Fruit fly (Drosophila melanogaster) whole organism, embryonic: ENCODE measurements around the gene RpS7.
A peak's percentile ranks its signal among the peaks of the same experiment; 100 is the strongest.

ENCODE experiments used
- Asciz ChIP-seq: fragments of 200-800 bp; sonication (Bioruptor generic); optimal IDR thresholded peaks from 2 replicates; lab custom pipeline; 2017; ENCODE audit warnings: missing biosample characterization, mild to moderate bottlenecking, missing genetic modification characterization, missing genetic modification reagents
- B-H2 ChIP-seq: fragments of 200-800 bp; sonication (Bioruptor generic); optimal IDR thresholded peaks from 2 replicates; lab custom pipeline; 2018; ENCODE audit warnings: missing biosample characterization, mild to moderate bottlenecking, missing genetic modification characterization
- C15 ChIP-seq: fragments of 200-800 bp; sonication (Bioruptor generic); IDR thresholded peaks from 3 replicates; pipeline ENCODE4 v1.3.6; 2022; ENCODE audit warnings: missing biosample characterization, missing genetic modification characterization
- CG12299 ChIP-seq: fragments of 200-800 bp; sonication (Bioruptor generic); optimal IDR thresholded peaks from 2 replicates; lab custom pipeline; 2018; ENCODE audit warnings: missing biosample characterization, mild to moderate bottlenecking, missing genetic modification characterization
- CG13624 ChIP-seq: fragments of 200-800 bp; sonication (Bioruptor generic); optimal IDR thresholded peaks from 2 replicates; lab custom pipeline; 2016; ENCODE audit warnings: missing biosample characterization, missing genetic modification characterization
- CG13894 ChIP-seq: fragments of 200-800 bp; sonication (Bioruptor generic); optimal IDR thresholded peaks from 3 replicates; lab custom pipeline; 2018; ENCODE audit warnings: missing biosample characterization, mild to moderate bottlenecking, missing genetic modification characterization, moderate library complexity
- CG14667 ChIP-seq: fragments of 200-800 bp; sonication (Bioruptor generic); IDR thresholded peaks from 2 replicates; pipeline ENCODE4 v1.3.6; 2022; ENCODE audit warnings: missing biosample characterization, missing genetic modification characterization
- CG14965 ChIP-seq: fragments of 200-800 bp; sonication (Bioruptor generic); optimal IDR thresholded peaks from 2 replicates; lab custom pipeline; 2016; ENCODE audit warnings: missing biosample characterization, missing genetic modification characterization, borderline replicate concordance
- CG15073 ChIP-seq: fragments of 200-800 bp; sonication (Bioruptor generic); optimal IDR thresholded peaks from 2 replicates; lab custom pipeline; 2016; ENCODE audit warnings: missing biosample characterization, missing genetic modification characterization
- CG17361 ChIP-seq: fragments of 200-800 bp; sonication (Bioruptor generic); IDR thresholded peaks from 3 replicates; pipeline ENCODE4 v1.3.6; 2022; ENCODE audit warnings: missing biosample characterization, missing genetic modification characterization
- CG17829 ChIP-seq: fragments of 200-800 bp; optimal IDR thresholded peaks from 2 replicates; lab custom pipeline; 2019; ENCODE audit warnings: missing biosample characterization, mild to moderate bottlenecking, missing genetic modification characterization, moderate library complexity
- CG1792 ChIP-seq: fragments of 200-800 bp; sonication (Bioruptor generic); optimal IDR thresholded peaks from 2 replicates; lab custom pipeline; 2016; ENCODE audit warnings: missing biosample characterization, missing genetic modification characterization
- CG18619 ChIP-seq: fragments of 200-800 bp; sonication (Bioruptor generic); optimal IDR thresholded peaks from 3 replicates; lab custom pipeline; 2017; ENCODE audit warnings: missing biosample characterization, mild to moderate bottlenecking, missing genetic modification characterization
- CG2129 ChIP-seq: fragments of 200-800 bp; sonication (Bioruptor generic); IDR thresholded peaks from 2 replicates; pipeline ENCODE4 v1.3.6; 2022; ENCODE audit warnings: missing biosample characterization, missing genetic modification characterization; ENCODE audit not compliant: partially characterized antibody
- CG3163 ChIP-seq: fragments of 200-800 bp; sonication (Bioruptor generic); optimal IDR thresholded peaks from 3 replicates; lab custom pipeline; 2016; ENCODE audit warnings: missing biosample characterization, missing genetic modification characterization
- CG33213 ChIP-seq: fragments of 200-800 bp; sonication (Bioruptor generic); optimal IDR thresholded peaks from 3 replicates; lab custom pipeline; 2016; ENCODE audit warnings: missing biosample characterization, missing genetic modification characterization
- CG4328 ChIP-seq: fragments of 200-800 bp; sonication (Bioruptor generic); optimal IDR thresholded peaks from 3 replicates; lab custom pipeline; 2017; ENCODE audit warnings: missing biosample characterization, missing genetic modification reagents, missing genetic modification characterization
- CG4360 ChIP-seq: fragments of 200-800 bp; sonication (Bioruptor generic); IDR thresholded peaks from 2 replicates; pipeline ENCODE4 v1.3.6; 2022; ENCODE audit warnings: missing biosample characterization, missing genetic modification characterization
- CG7928 ChIP-seq: fragments of 200-800 bp; sonication (Bioruptor generic); optimal IDR thresholded peaks from 2 replicates; lab custom pipeline; 2017; ENCODE audit warnings: missing biosample characterization, mild to moderate bottlenecking, missing genetic modification characterization
- CG7963 ChIP-seq: fragments of 200-800 bp; sonication (Bioruptor generic); IDR thresholded peaks from 3 replicates; pipeline ENCODE4 v1.3.6; 2022; ENCODE audit warnings: missing biosample characterization, missing genetic modification characterization; ENCODE audit not compliant: partially characterized antibody
- CG9609 ChIP-seq: fragments of 200-800 bp; sonication (Bioruptor generic); optimal IDR thresholded peaks from 3 replicates; lab custom pipeline; 2016; ENCODE audit warnings: missing biosample characterization, missing genetic modification characterization
- CHES-1-like ChIP-seq: fragments of 200-800 bp; sonication (Bioruptor generic); optimal IDR thresholded peaks from 2 replicates; lab custom pipeline; 2016; ENCODE audit warnings: missing biosample characterization, missing genetic modification characterization
- CTCF ChIP-seq: fragments of 200-800 bp; sonication (Bioruptor generic); optimal IDR thresholded peaks from 2 replicates; lab custom pipeline; 2017; ENCODE audit warnings: missing biosample characterization, mild to moderate bottlenecking, missing genetic modification characterization, moderate library complexity
- Dip3 ChIP-seq: fragments of 200-800 bp; sonication (Bioruptor generic); optimal IDR thresholded peaks from 3 replicates; lab custom pipeline; 2016; ENCODE audit warnings: missing biosample characterization, missing genetic modification characterization
- Ets65A ChIP-seq: fragments of 200-800 bp; sonication (Bioruptor generic); peaks from one replicate; lab custom pipeline; 2016; ENCODE audit warnings: missing biosample characterization, missing genetic modification characterization
- Lim3 ChIP-seq: fragments of 200-800 bp; sonication (Bioruptor generic); IDR thresholded peaks from 2 replicates; pipeline ENCODE4 v1.3.6; 2022; ENCODE audit warnings: missing biosample characterization, missing genetic modification characterization
- Mrtf ChIP-seq: fragments of 200-800 bp; sonication (Bioruptor generic); IDR thresholded peaks from 3 replicates; pipeline ENCODE4 v1.3.6; 2022; ENCODE audit warnings: missing biosample characterization, missing genetic modification characterization
- Nf-YA ChIP-seq: fragments of 200-800 bp; sonication (Bioruptor generic); IDR thresholded peaks from 2 replicates; pipeline ENCODE4 v1.3.6; 2022; ENCODE audit warnings: missing biosample characterization, missing genetic modification characterization
- Nf-YB ChIP-seq: fragments of 200-800 bp; sonication (Bioruptor generic); optimal IDR thresholded peaks from 3 replicates; lab custom pipeline; 2019; ENCODE audit warnings: missing biosample characterization, mild to moderate bottlenecking, missing genetic modification characterization, moderate library complexity
- Ptx1 ChIP-seq: fragments of 200-800 bp; sonication (Bioruptor generic); IDR thresholded peaks from 2 replicates; pipeline ENCODE4 v1.3.6; 2022; ENCODE audit warnings: missing biosample characterization, missing genetic modification characterization
- Side ChIP-seq: fragments of 200-800 bp; sonication (Bioruptor generic); optimal IDR thresholded peaks from 2 replicates; lab custom pipeline; 2016; ENCODE audit warnings: missing biosample characterization, missing genetic modification characterization
- Sox100B ChIP-seq: fragments of 200-800 bp; sonication (Bioruptor generic); optimal IDR thresholded peaks from 3 replicates; lab custom pipeline; 2018; ENCODE audit warnings: missing biosample characterization, mild to moderate bottlenecking, missing genetic modification characterization
- aop ChIP-seq: fragments of 200-800 bp; sonication (Bioruptor generic); IDR thresholded peaks from 2 replicates; pipeline ENCODE4 v1.3.6; 2022; ENCODE audit warnings: missing biosample characterization, missing genetic modification characterization
- ase ChIP-seq: fragments of 200-800 bp; sonication (Bioruptor generic); IDR thresholded peaks from 3 replicates; pipeline ENCODE4 v1.3.6; 2022; ENCODE audit warnings: missing biosample characterization, missing genetic modification characterization
- bigmax ChIP-seq: fragments of 200-800 bp; sonication (Bioruptor generic); optimal IDR thresholded peaks from 2 replicates; lab custom pipeline; 2018; ENCODE audit warnings: missing biosample characterization, mild to moderate bottlenecking, missing genetic modification characterization
- bowl ChIP-seq: fragments of 200-800 bp; sonication (Bioruptor generic); IDR thresholded peaks from 2 replicates; pipeline ENCODE4 v1.3.6; 2022; ENCODE audit warnings: missing biosample characterization, missing genetic modification characterization
- caup ChIP-seq: fragments of 200-800 bp; sonication (Bioruptor generic); optimal IDR thresholded peaks from 3 replicates; lab custom pipeline; 2017; ENCODE audit warnings: missing biosample characterization, mild to moderate bottlenecking, missing genetic modification characterization, moderate library complexity; ENCODE audit not compliant: severe bottlenecking
- chif ChIP-seq, 2 experiments: fragments of 200-800 bp; sonication (Bioruptor generic); optimal IDR thresholded peaks; 3 replicates each; lab custom pipeline; 2016; ENCODE audit warnings: missing biosample characterization in 2 of 2, missing genetic modification characterization in 2 of 2
- dm ChIP-seq: fragments of 200-800 bp; sonication (Bioruptor generic); optimal IDR thresholded peaks from 3 replicates; lab custom pipeline; 2016; ENCODE audit warnings: missing biosample characterization, missing genetic modification characterization
- ems ChIP-seq: fragments of 200-800 bp; sonication (Bioruptor generic); optimal IDR thresholded peaks from 3 replicates; lab custom pipeline; 2016; ENCODE audit warnings: missing biosample characterization, missing genetic modification characterization
- gcm2 ChIP-seq: fragments of 200-800 bp; sonication (Bioruptor generic); optimal IDR thresholded peaks from 2 replicates; lab custom pipeline; 2016; ENCODE audit warnings: missing biosample characterization, missing genetic modification characterization
- kah ChIP-seq: fragments of 200-800 bp; sonication (Bioruptor generic); optimal IDR thresholded peaks from 2 replicates; lab custom pipeline; 2018; ENCODE audit warnings: missing biosample characterization, mild to moderate bottlenecking, missing genetic modification characterization
- luna ChIP-seq: fragments of 200-800 bp; sonication (Bioruptor generic); optimal IDR thresholded peaks from 2 replicates; lab custom pipeline; 2016; ENCODE audit warnings: missing biosample characterization, missing genetic modification characterization
- mam ChIP-seq: fragments of 200-800 bp; sonication (Bioruptor generic); optimal IDR thresholded peaks from 3 replicates; lab custom pipeline; 2016; ENCODE audit warnings: missing biosample characterization, missing genetic modification characterization
- onecut ChIP-seq: fragments of 200-800 bp; sonication (Bioruptor generic); IDR thresholded peaks from 2 replicates; pipeline ENCODE4 v1.3.6; 2022; ENCODE audit warnings: missing biosample characterization, missing genetic modification characterization
- peb ChIP-seq: fragments of 200-800 bp; sonication (Bioruptor generic); IDR thresholded peaks from 2 replicates; pipeline ENCODE4 v1.3.6; 2022; ENCODE audit warnings: missing biosample characterization, missing genetic modification characterization
- pros ChIP-seq: fragments of 200-800 bp; sonication (Bioruptor generic); optimal IDR thresholded peaks from 3 replicates; lab custom pipeline; 2019; ENCODE audit warnings: missing biosample characterization, mild to moderate bottlenecking, missing genetic modification characterization, moderate library complexity
- run ChIP-seq: fragments of 200-800 bp; sonication (Bioruptor generic); optimal IDR thresholded peaks from 3 replicates; lab custom pipeline; 2018; ENCODE audit warnings: missing biosample characterization, mild to moderate bottlenecking, missing genetic modification characterization
- salm ChIP-seq: fragments of 200-800 bp; sonication (Bioruptor generic); optimal IDR thresholded peaks from 2 replicates; lab custom pipeline; 2018; ENCODE audit warnings: missing biosample characterization, mild to moderate bottlenecking, missing genetic modification characterization
- slou ChIP-seq: fragments of 200-800 bp; sonication (Bioruptor generic); optimal IDR thresholded peaks from 3 replicates; lab custom pipeline; 2016; ENCODE audit warnings: missing biosample characterization, missing genetic modification characterization
- stwl ChIP-seq: fragments of 200-800 bp; sonication (Bioruptor generic); optimal IDR thresholded peaks from 3 replicates; lab custom pipeline; 2018; ENCODE audit warnings: missing biosample characterization, mild to moderate bottlenecking, missing genetic modification characterization, moderate library complexity
- tap ChIP-seq: fragments of 200-800 bp; optimal IDR thresholded peaks from 3 replicates; lab custom pipeline; 2019; ENCODE audit warnings: missing biosample characterization, mild to moderate bottlenecking, missing genetic modification characterization, moderate library complexity

Gene RpS7

dm6 chr3R:30195606-30196049 lies 13.2 kb downstream of the RpS7 start (continued):
- TF ChIP-seq CG1792 (GFP tag; lab: Kevin White, UChicago) (no peak), ase (GFP tag; lab: Robert Waterston, UW) (peak; percentile 43; the same call in 1 of the 3 replicates), CG13624 (GFP tag; lab: Kevin White, UChicago) (no peak), CG15073 (GFP tag; lab: Kevin White, UChicago) (no peak), Asciz (GFP tag; lab: Kevin White, UChicago) (no peak), onecut (no peak), stwl (tag; lab: Kevin White, UChicago) (no peak), Lim3 (GFP tag; lab: Robert Waterston, UW) (no peak), bowl (GFP tag; lab: Robert Waterston, UW) (no peak), CG18619 (GFP tag; lab: Kevin White, UChicago) (no peak), chif (GFP tag; optimal IDR thresholded peaks at IDR 0.05; lab: Kevin White, UChicago) (peak; percentile 9), CG17829 (tag; lab: Kevin White, UChicago) (peak; percentile 10), CG14667 (GFP tag; lab: Robert Waterston, UW) (0 out of 2 replicates have a peak, but pooled peaks have one; percentile 20), gcm2 (GFP tag; lab: Kevin White, UChicago) (no peak), Dip3 (GFP tag; lab: Kevin White, UChicago) (peak; percentile 14), salm (tag; lab: Kevin White, UChicago) (no peak), CG2129 (GFP tag; lab: Robert Waterston, UW) (no peak), CHES-1-like (GFP tag; lab: Kevin White, UChicago) (no peak), dm (GFP tag; lab: Kevin White, UChicago) (peak; percentile 83), Mrtf (0 out of 3 replicates have a peak, but pooled peaks have one; percentile 58), Sox100B (GFP tag; lab: Kevin White, UChicago) (no peak), CG33213 (GFP tag; lab: Kevin White, UChicago) (peak; percentile 6), aop (GFP tag; lab: Robert Waterston, UW) (no peak), caup (GFP tag; lab: Kevin White, UChicago) (peak; percentile 57), tap (tag; lab: Kevin White, UChicago) (no peak), pros (GFP tag; lab: Kevin White, UChicago) (no peak), CTCF (GFP tag; lab: Kevin White, UChicago) (peak; percentile 78), kah (peak; percentile 67), CG7928 (peak; percentile 93), slou (GFP tag; lab: Kevin White, UChicago) (no peak), Ptx1 (GFP tag; lab: Robert Waterston, UW) (peak; percentile 70), C15 (no peak), CG14965 (GFP tag; lab: Kevin White, UChicago) (no peak), CG7963 (GFP tag; lab: Robert Waterston, UW) (no peak), B-H2 (peak; percentile 42), CG4360 (no peak; the same call in 1 of the 2 replicates), luna (GFP tag; lab: Kevin White, UChicago) (no peak), Nf-YB (GFP tag; lab: Kevin White, UChicago) (no peak), CG17361 (0 out of 3 replicates have a peak, but pooled peaks have one; percentile 25), CG9609 (GFP tag; lab: Kevin White, UChicago) (peak; percentile 13), ems (GFP tag; lab: Kevin White, UChicago) (peak; percentile 31), CG4328 (GFP tag; lab: Kevin White, UChicago) (no peak), Side (GFP tag; lab: Kevin White, UChicago) (peak; percentile 5), CG13894 (tag; lab: Kevin White, UChicago) (peak; percentile 1), CG3163 (peak; percentile 20), bigmax (GFP tag; lab: Kevin White, UChicago) (peak; percentile 83), peb (GFP tag; lab: Robert Waterston, UW) (0 out of 2 replicates have a peak, but pooled peaks have one; percentile 17), run (tag; lab: Kevin White, UChicago) (no peak), Nf-YA (GFP tag; lab: Robert Waterston, UW) (0 out of 2 replicates have a peak, but pooled peaks have one; percentile 27), Ets65A (no peak), CG12299 (no peak), mam (GFP tag; lab: Kevin White, UChicago) (no peak)
